Worm (Caenorhabditis elegans) whole organism, L1 larva: ENCODE data around the gene unc-32.

Source experiments
- fos-1 ChIP-seq: fragments of 150-350 bp; optimal IDR thresholded peaks from 2 replicates; lab custom pipeline; 2014; ENCODE audit warnings: missing biosample characterization, missing genetic modification characterization
- lsy-2 ChIP-seq, 2 experiments: fragments of 150-350 bp; optimal IDR thresholded peaks; 2 replicates each; lab custom pipeline; 2014; ENCODE audit warnings: missing biosample characterization in 2 of 2, missing genetic modification characterization in 2 of 2
- nhr-12 ChIP-seq: sonication (generic microtip); optimal IDR thresholded peaks from 2 replicates; lab custom pipeline; 2017; ENCODE audit warnings: missing biosample characterization, missing genetic modification characterization
- nhr-237 ChIP-seq: fragments of 150-350 bp; optimal IDR thresholded peaks from 2 replicates; lab custom pipeline; 2014; ENCODE audit warnings: missing biosample characterization, missing genetic modification characterization
- nhr-85 ChIP-seq: sonication (generic microtip); peaks from one replicate; lab custom pipeline; 2016; ENCODE audit warnings: missing genetic modification characterization, inconsistent platforms, missing compliant biosample characterization
- snpc-4 ChIP-seq: fragments of 150-350 bp; optimal IDR thresholded peaks from 2 replicates; lab custom pipeline; 2014; ENCODE audit warnings: missing biosample characterization, missing genetic modification characterization
- unc-130 ChIP-seq: fragments of 150-350 bp; optimal IDR thresholded peaks from 2 replicates; lab custom pipeline; 2017; ENCODE audit warnings: missing biosample characterization, missing genetic modification characterization, inconsistent platforms
- ztf-11 ChIP-seq, 2 experiments: sonication (generic microtip); optimal IDR thresholded peaks; 2 replicates each; lab custom pipeline; 2016 to 2017; ENCODE audit warnings: missing genetic modification characterization in 2 of 2, missing biosample characterization in 1 of 2, missing compliant biosample characterization in 1 of 2
- ztf-4 ChIP-seq: fragments of 150-350 bp; optimal IDR thresholded peaks from 2 replicates; lab custom pipeline; 2014; ENCODE audit warnings: missing biosample characterization, missing genetic modification characterization

- TF ChIP-seq nhr-237 = no peak
- peak; percentile 11 for TF ChIP-seq fos-1
- peak; percentile 37 for TF ChIP-seq nhr-85 (tag; lab: Kevin White, UChicago)
- peak; percentile 19 to 70 for TF ChIP-seq lsy-2 (tag; optimal IDR thresholded peaks at IDR 0.05; lab: Kevin White, UChicago)
- no peak for TF ChIP-seq unc-130 (tag; lab: Kevin White, UChicago)
- TF ChIP-seq nhr-12 (tag; lab: Kevin White, UChicago) = no peak
- no peak for TF ChIP-seq ztf-11 (tag; optimal IDR thresholded peaks at IDR 0.05; lab: Kevin White, UChicago)
- no peak for TF ChIP-seq ztf-4 (tag; lab: Kevin White, UChicago)
- TF ChIP-seq snpc-4 (tag; lab: Kevin White, UChicago) = no peak
Measured at ce11 chrIII:8904914-8905665, at the start of gene unc-32.
